Worm (Caenorhabditis elegans) whole organism, L1 larva: Measurements from ENCODE around the gene ctsa-1.1.

Experiments
- ceh-88 ChIP-seq: fragments of 200-800 bp; sonication (Bioruptor generic); IDR thresholded peaks from 2 replicates; pipeline ENCODE4 v1.3.6; 2022; ENCODE audit warnings: missing genetic modification characterization, missing compliant biosample characterization
- vab-15 ChIP-seq: sonication (generic microtip); optimal IDR thresholded peaks from 2 replicates; lab custom pipeline; 2017; ENCODE audit warnings: missing genotype, mild to moderate bottlenecking, missing genetic modification characterization, missing compliant biosample characterization
- zag-1 ChIP-seq: fragments of 150-350 bp; optimal IDR thresholded peaks from 2 replicates; lab custom pipeline; 2014; ENCODE audit warnings: missing biosample characterization, missing genetic modification characterization
- ztf-11 ChIP-seq, 2 experiments: sonication (generic microtip); optimal IDR thresholded peaks; 2 replicates each; lab custom pipeline; 2016 to 2017; ENCODE audit warnings: missing genetic modification characterization in 2 of 2, missing biosample characterization in 1 of 2, missing compliant biosample characterization in 1 of 2

ce11 chrII:4773891-4774432 is 36.5 kb downstream of the ctsa-1.1 start, which contains the start of the genes F26G1.9 and F26G1.10:
- TF ChIP-seq zag-1 (tag; lab: Kevin White, UChicago) (no peak), ceh-88 (GFP tag; lab: Robert Waterston, UW) (no peak), ztf-11 (tag; optimal IDR thresholded peaks at IDR 0.05; lab: Kevin White, UChicago) (no peak), vab-15 (tag; lab: Kevin White, UChicago) (no peak)
